Worm (Caenorhabditis elegans) whole organism, L2 larva: Measurements from ENCODE around the gene Y61A9LA.4.
"Not testable (repeated sequence)": the region's sequence is repeated elsewhere in the genome, so short reads cannot be mapped to it uniquely, and the experiment has no call there.

Experiments
- F13H6.1 ChIP-seq: sonication (generic microtip); optimal IDR thresholded peaks from 2 replicates; lab custom pipeline; 2016; ENCODE audit warnings: missing genetic modification characterization, missing compliant biosample characterization
- ama-1 ChIP-seq: fragments of 150-350 bp; optimal IDR thresholded peaks from 2 replicates; lab custom pipeline; 2018; ENCODE audit warnings: inconsistent platforms
- ceh-82 ChIP-seq: fragments of 150-350 bp; optimal IDR thresholded peaks from 2 replicates; lab custom pipeline; 2014; ENCODE audit warnings: missing biosample characterization, missing genetic modification characterization
- nhr-12 ChIP-seq: fragments of 150-350 bp; optimal IDR thresholded peaks from 2 replicates; lab custom pipeline; 2014; ENCODE audit warnings: missing biosample characterization, missing genetic modification characterization
- nhr-23 ChIP-seq: fragments of 150-350 bp; optimal IDR thresholded peaks from 2 replicates; lab custom pipeline; 2014; ENCODE audit warnings: missing biosample characterization, missing genetic modification reagents, missing genetic modification characterization
- skn-1 ChIP-seq: sonication (generic microtip); optimal IDR thresholded peaks from 2 replicates; lab custom pipeline; 2017; ENCODE audit warnings: missing biosample characterization, missing genetic modification characterization
- snpc-4 ChIP-seq: fragments of 150-350 bp; optimal IDR thresholded peaks from 2 replicates; lab custom pipeline; 2014; ENCODE audit warnings: missing biosample characterization, missing genetic modification characterization
- unc-62 ChIP-seq: fragments of 150-350 bp; optimal IDR thresholded peaks from 2 replicates; lab custom pipeline; 2014; ENCODE audit warnings: missing biosample characterization, missing genetic modification reagents, missing genetic modification characterization
- ztf-11 ChIP-seq: sonication (generic microtip); optimal IDR thresholded peaks from 2 replicates; lab custom pipeline; 2017; ENCODE audit warnings: missing biosample characterization, missing genetic modification characterization

ce11 chrV:4573824-4574223, 13.3 kb downstream of the Y61A9LA.4 start, which contains the start of gene hpo-39:
- not testable (repeated sequence) for TF ChIP-seq ama-1 (lab: Kevin White, UChicago); skn-1 (tag; lab: Kevin White, UChicago); nhr-23 (tag; lab: Kevin White, UChicago); nhr-12; unc-62 (GFP tag; lab: Kevin White, UChicago); ceh-82; snpc-4; F13H6.1 (tag; lab: Kevin White, UChicago); ztf-11 (tag; lab: Kevin White, UChicago)
